Fruit fly (Drosophila melanogaster) whole organism, pupa: ENCODE data around the gene CG42346.
"Not testable (repeated sequence)": the region's sequence is repeated elsewhere in the genome, so short reads cannot be mapped to it uniquely, and the experiment has no call there.

Experiments
- CG10348 ChIP-seq: fragments of 200-800 bp; sonication (Bioruptor generic); IDR thresholded peaks from 2 replicates; pipeline ENCODE4 v1.3.6; 2022; ENCODE audit warnings: missing biosample characterization, missing genetic modification characterization
- CG12605 ChIP-seq: fragments of 200-800 bp; sonication (Bioruptor generic); IDR thresholded peaks from 2 replicates; pipeline ENCODE4 v1.3.6; 2022; ENCODE audit warnings: missing biosample characterization, missing genetic modification characterization
- CG13204 ChIP-seq: fragments of 200-800 bp; sonication (Bioruptor generic); optimal IDR thresholded peaks from 2 replicates; lab custom pipeline; 2018; ENCODE audit warnings: missing biosample characterization, mild to moderate bottlenecking, missing genetic modification characterization, moderate library complexity
- CG14655 ChIP-seq: fragments of 200-800 bp; sonication (Bioruptor generic); optimal IDR thresholded peaks from 3 replicates; lab custom pipeline; 2017; ENCODE audit warnings: mild to moderate bottlenecking, missing biosample characterization, missing genetic modification reagents, missing genetic modification characterization
- CG15710 ChIP-seq: fragments of 200-800 bp; sonication (Bioruptor generic); optimal IDR thresholded peaks from 2 replicates; lab custom pipeline; 2018; ENCODE audit warnings: missing biosample characterization, mild to moderate bottlenecking, missing genetic modification characterization, moderate library complexity
- CG17806 ChIP-seq: fragments of 200-800 bp; sonication (Bioruptor generic); optimal IDR thresholded peaks from 2 replicates; lab custom pipeline; 2018; ENCODE audit warnings: missing biosample characterization, mild to moderate bottlenecking, missing genetic modification characterization, moderate library complexity
- CG32121 ChIP-seq: fragments of 200-800 bp; sonication (Bioruptor generic); IDR thresholded peaks from 2 replicates; pipeline ENCODE4 v1.3.6; 2022; ENCODE audit warnings: missing biosample characterization, missing genetic modification characterization
- CG34367 ChIP-seq: fragments of 200-800 bp; sonication (Bioruptor generic); optimal IDR thresholded peaks from 2 replicates; lab custom pipeline; 2018; ENCODE audit warnings: missing biosample characterization, mild to moderate bottlenecking, missing genetic modification characterization
- CG4496 ChIP-seq: fragments of 200-800 bp; sonication (Bioruptor generic); IDR thresholded peaks from 3 replicates; pipeline ENCODE4 v1.3.6; 2022; ENCODE audit warnings: missing biosample characterization, missing genetic modification characterization
- CG8159 ChIP-seq: fragments of 200-800 bp; sonication (Bioruptor generic); optimal IDR thresholded peaks from 3 replicates; lab custom pipeline; 2018; ENCODE audit warnings: missing biosample characterization, mild to moderate bottlenecking, missing genetic modification characterization, moderate library complexity
- CG8301 ChIP-seq: fragments of 200-800 bp; sonication (Bioruptor generic); optimal IDR thresholded peaks from 2 replicates; lab custom pipeline; 2018; ENCODE audit warnings: missing biosample characterization, mild to moderate bottlenecking, missing genetic modification characterization
- CG9948 ChIP-seq: fragments of 200-800 bp; sonication (Bioruptor generic); optimal IDR thresholded peaks from 2 replicates; lab custom pipeline; 2018; ENCODE audit warnings: missing biosample characterization, mild to moderate bottlenecking, missing genetic modification characterization, moderate library complexity
- D1 ChIP-seq: fragments of 200-800 bp; sonication (Bioruptor generic); optimal IDR thresholded peaks from 2 replicates; lab custom pipeline; 2018; ENCODE audit warnings: missing biosample characterization, mild to moderate bottlenecking, missing genetic modification characterization, moderate library complexity
- EcR ChIP-seq: fragments of 200-800 bp; sonication (Bioruptor generic); optimal IDR thresholded peaks from 3 replicates; lab custom pipeline; 2019; ENCODE audit warnings: missing biosample characterization, missing genetic modification characterization, mild to moderate bottlenecking, moderate library complexity, missing genetic modification reagents
- Ets98B ChIP-seq: fragments of 200-800 bp; sonication (Bioruptor generic); IDR thresholded peaks from 2 replicates; pipeline ENCODE4 v1.3.6; 2022; ENCODE audit warnings: missing biosample characterization, missing genetic modification characterization
- Pif1A ChIP-seq: fragments of 200-800 bp; sonication (Bioruptor generic); optimal IDR thresholded peaks from 3 replicates; lab custom pipeline; 2016; ENCODE audit warnings: missing biosample characterization, missing genetic modification characterization
- Pif1B ChIP-seq: fragments of 200-800 bp; sonication (Bioruptor generic); optimal IDR thresholded peaks from 3 replicates; lab custom pipeline; 2016; ENCODE audit warnings: missing biosample characterization, missing genetic modification characterization
- Snoo ChIP-seq: fragments of 200-800 bp; sonication (Bioruptor generic); optimal IDR thresholded peaks from 3 replicates; lab custom pipeline; 2017; ENCODE audit warnings: missing biosample characterization, mild to moderate bottlenecking, missing genetic modification characterization, inconsistent platforms
- fd96Ca ChIP-seq: fragments of 200-800 bp; sonication (Bioruptor generic); IDR thresholded peaks from 3 replicates; pipeline ENCODE4 v1.3.6; 2022; ENCODE audit warnings: missing biosample characterization, missing genetic modification characterization
- gl ChIP-seq: fragments of 200-800 bp; sonication (Bioruptor generic); optimal IDR thresholded peaks from 2 replicates; lab custom pipeline; 2018; ENCODE audit warnings: missing biosample characterization, mild to moderate bottlenecking, missing genetic modification characterization
- rn ChIP-seq: fragments of 200-800 bp; sonication (Bioruptor generic); IDR thresholded peaks from 2 replicates; pipeline ENCODE4 v1.3.6; 2022; ENCODE audit warnings: missing biosample characterization, missing genetic modification characterization

Gene CG42346

dm6 chrX:22832099-22832498 lies at the start of gene CG42346:
TSS of gene CG42346 (plus strand) at chrX:22832399.
- TF ChIP-seq CG34367 (tag; lab: Kevin White, UChicago): no peak
- no peak for TF ChIP-seq CG4496 (GFP tag; lab: Robert Waterston, UW)
- TF ChIP-seq rn (GFP tag; lab: Robert Waterston, UW): no peak
- no peak for TF ChIP-seq CG15710
- no peak for TF ChIP-seq Pif1A (GFP tag; lab: Kevin White, UChicago)
- TF ChIP-seq D1 (tag; lab: Kevin White, UChicago): no peak
- TF ChIP-seq Snoo: no peak
- no peak for TF ChIP-seq CG14655 (GFP tag; lab: Kevin White, UChicago)
- TF ChIP-seq CG32121 (GFP tag; lab: Robert Waterston, UW): no peak
- no peak for TF ChIP-seq CG8159 (tag; lab: Kevin White, UChicago)
- no peak for TF ChIP-seq CG12605 (GFP tag; lab: Robert Waterston, UW)
- TF ChIP-seq gl: no peak
- TF ChIP-seq EcR (GFP tag; lab: Kevin White, UChicago): no peak
- TF ChIP-seq Ets98B (GFP tag; lab: Robert Waterston, UW): no peak
- no peak for TF ChIP-seq CG10348 (GFP tag; lab: Robert Waterston, UW)
- no peak for TF ChIP-seq CG17806 (tag; lab: Kevin White, UChicago)
- TF ChIP-seq CG13204: no peak
- TF ChIP-seq Pif1B: no peak
- no peak for TF ChIP-seq CG8301 (tag; lab: Kevin White, UChicago)
- no peak for TF ChIP-seq fd96Ca (GFP tag; lab: Robert Waterston, UW)

DNA sequence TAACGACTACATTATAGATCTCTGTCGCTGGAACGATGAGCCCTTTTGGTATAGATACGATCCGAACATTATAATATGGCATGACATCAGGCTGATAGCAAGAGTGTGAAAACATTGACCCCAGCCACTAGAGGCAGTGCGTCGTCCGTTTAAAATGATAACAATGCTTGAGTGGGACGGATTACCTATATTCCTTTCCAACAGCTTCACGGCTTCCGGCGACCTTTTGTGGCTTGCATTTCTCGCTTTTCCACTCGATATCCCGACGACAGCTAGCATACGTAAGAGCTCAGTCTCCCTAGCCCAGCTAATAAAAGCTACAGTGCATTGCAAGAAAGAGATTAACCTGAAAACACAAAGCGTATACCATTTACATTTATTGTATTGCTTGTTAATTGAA lies 36.1 kb upstream of the CG42346 start:
- TF ChIP-seq CG8159 (tag; lab: Kevin White, UChicago): no peak
- TF ChIP-seq Pif1B: no peak
- TF ChIP-seq CG32121 (GFP tag; lab: Robert Waterston, UW): no peak
- TF ChIP-seq CG13204: no peak

- TF ChIP-seq Ets98B (GFP tag; lab: Robert Waterston, UW); CG17806 (tag; lab: Kevin White, UChicago); gl: not testable (repeated sequence)
Observed at dm6 chrX:22811835-22812234, 20.4 kb upstream of the CG42346 start, which contains the start of gene CG12446. TSS of gene CG12446 (minus strand) at chrX:22811935.

- TF ChIP-seq CG32121 (GFP tag; lab: Robert Waterston, UW): no peak
- peak; percentile 3 for TF ChIP-seq D1 (tag; lab: Kevin White, UChicago)
Observed at dm6 chrX:22824669-22825068, 7.5 kb upstream of the CG42346 start.

DNA sequence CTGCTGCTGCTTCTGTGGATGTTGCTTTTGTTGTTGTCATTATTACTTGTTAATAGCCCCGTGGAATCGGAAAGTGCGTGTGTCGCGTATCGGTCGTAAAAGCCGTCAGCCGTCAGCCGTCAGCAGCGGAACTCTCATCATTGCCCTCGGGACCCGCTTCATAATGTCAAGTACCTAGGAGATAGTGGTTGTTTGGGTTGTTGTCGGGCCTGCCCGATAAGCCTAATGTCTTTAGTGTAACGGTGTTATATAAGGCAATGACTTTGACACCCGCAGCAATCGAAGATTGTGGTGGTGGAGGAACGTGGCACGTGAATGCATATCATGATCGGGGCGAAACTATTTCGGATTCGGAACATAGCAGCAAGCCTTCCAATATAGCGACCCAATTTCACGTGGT lies 1.7 kb upstream of the CG42346 start:
- TF ChIP-seq rn (GFP tag; lab: Robert Waterston, UW) (no peak), EcR (GFP tag; lab: Kevin White, UChicago) (peak; percentile 6)

dm6 chrX:22833534-22833933 lies 1.3 kb downstream of the CG42346 start:
- TF ChIP-seq rn (GFP tag; lab: Robert Waterston, UW) (peak; percentile 80), fd96Ca (GFP tag; lab: Robert Waterston, UW) (peak; percentile 92), CG34367 (tag; lab: Kevin White, UChicago) (peak; percentile 83), CG8301 (tag; lab: Kevin White, UChicago) (peak; percentile 83), CG10348 (GFP tag; lab: Robert Waterston, UW) (peak; percentile 48; the same call in 1 of the 2 replicates), Snoo (peak; percentile 41), CG8159 (tag; lab: Kevin White, UChicago) (peak; percentile 68), CG32121 (GFP tag; lab: Robert Waterston, UW) (peak; percentile 90), CG4496 (GFP tag; lab: Robert Waterston, UW) (peak; percentile 95), D1 (tag; lab: Kevin White, UChicago) (no peak), Ets98B (GFP tag; lab: Robert Waterston, UW) (peak; percentile 89), Pif1A (GFP tag; lab: Kevin White, UChicago) (peak; percentile 84), CG12605 (GFP tag; lab: Robert Waterston, UW) (peak; percentile 71), CG15710 (peak; percentile 81), CG17806 (tag; lab: Kevin White, UChicago) (peak; percentile 65), CG13204 (peak; percentile 63), gl (peak; percentile 11), Pif1B (peak; percentile 78), CG9948 (peak; percentile 82), CG14655 (GFP tag; lab: Kevin White, UChicago) (peak; percentile 83), EcR (GFP tag; lab: Kevin White, UChicago) (no peak)
- TF ChIP-seq, all 21 proteins: peak for 19

DNA sequence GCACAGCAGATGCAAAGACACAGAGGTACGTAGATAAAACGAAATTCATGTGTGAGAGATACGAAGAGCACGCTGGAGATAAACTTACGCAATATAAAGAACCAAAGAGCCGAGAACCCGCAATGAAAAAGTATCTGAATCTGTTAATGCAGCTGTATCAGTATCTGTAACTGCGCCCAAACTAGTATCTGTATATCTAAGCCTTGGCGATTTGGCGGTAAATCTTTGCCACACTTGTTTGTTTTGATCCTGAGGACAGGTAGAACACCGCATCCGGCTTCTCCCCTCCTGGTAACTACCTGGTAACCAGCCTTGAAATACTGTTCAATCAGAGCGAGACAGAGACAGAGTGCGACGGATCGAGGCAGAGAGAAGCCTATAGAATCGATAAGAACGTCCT lies 4.2 kb downstream of the CG42346 start:
- TF ChIP-seq CG8159 (tag; lab: Kevin White, UChicago) (no peak), CG9948 (no peak), CG13204 (no peak), fd96Ca (GFP tag; lab: Robert Waterston, UW) (no peak), Pif1A (GFP tag; lab: Kevin White, UChicago) (no peak), CG34367 (tag; lab: Kevin White, UChicago) (no peak), Ets98B (GFP tag; lab: Robert Waterston, UW) (no peak), CG4496 (GFP tag; lab: Robert Waterston, UW) (no peak), gl (no peak), CG12605 (GFP tag; lab: Robert Waterston, UW) (no peak), CG10348 (GFP tag; lab: Robert Waterston, UW) (no peak), CG15710 (no peak), CG32121 (GFP tag; lab: Robert Waterston, UW) (no peak), rn (GFP tag; lab: Robert Waterston, UW) (no peak), Pif1B (no peak), EcR (GFP tag; lab: Kevin White, UChicago) (no peak), Snoo (no peak), CG17806 (tag; lab: Kevin White, UChicago) (no peak), CG8301 (tag; lab: Kevin White, UChicago) (no peak), CG14655 (GFP tag; lab: Kevin White, UChicago) (no peak)
